Fruit fly (Drosophila melanogaster) whole organism, embryonic: ENCODE measurements around the gene Unr.

Experiments used
- ATbp ChIP-seq: fragments of 200-800 bp; sonication (Bioruptor generic); optimal IDR thresholded peaks from 2 replicates; lab custom pipeline; 2017; ENCODE audit warnings: missing biosample characterization, mild to moderate bottlenecking, missing genetic modification characterization, missing genetic modification reagents
- CG10654 ChIP-seq: fragments of 200-800 bp; sonication (Bioruptor generic); optimal IDR thresholded peaks from 2 replicates; lab custom pipeline; 2016; ENCODE audit warnings: missing biosample characterization, missing genetic modification characterization
- CG10979 ChIP-seq: fragments of 200-800 bp; sonication (Bioruptor generic); optimal IDR thresholded peaks from 2 replicates; lab custom pipeline; 2018; ENCODE audit warnings: missing biosample characterization, mild to moderate bottlenecking, missing genetic modification characterization, moderate library complexity
- CG11560 ChIP-seq: fragments of 200-800 bp; sonication (Bioruptor generic); IDR thresholded peaks from 3 replicates; pipeline ENCODE4 v1.3.6; 2022; ENCODE audit warnings: missing biosample characterization, missing genetic modification characterization
- CG12942 ChIP-seq: fragments of 200-800 bp; sonication (Bioruptor generic); optimal IDR thresholded peaks from 3 replicates; lab custom pipeline; 2016; ENCODE audit warnings: missing biosample characterization, missing genetic modification characterization
- CG14050 ChIP-seq: fragments of 200-800 bp; sonication (Bioruptor generic); IDR thresholded peaks from 3 replicates; pipeline ENCODE4 v1.3.6; 2022; ENCODE audit warnings: missing biosample characterization, missing genetic modification characterization
- CG14441 ChIP-seq: fragments of 200-800 bp; sonication (Bioruptor generic); IDR thresholded peaks from 2 replicates; pipeline ENCODE4 v1.3.6; 2022; ENCODE audit warnings: missing biosample characterization, missing genetic modification characterization
- CG17385 ChIP-seq: fragments of 200-800 bp; sonication (Bioruptor generic); optimal IDR thresholded peaks from 3 replicates; lab custom pipeline; 2018; ENCODE audit warnings: missing biosample characterization, mild to moderate bottlenecking, missing genetic modification characterization
- CG17568 ChIP-seq: fragments of 200-800 bp; sonication (Bioruptor generic); optimal IDR thresholded peaks from 2 replicates; lab custom pipeline; 2018; ENCODE audit warnings: missing biosample characterization, mild to moderate bottlenecking, missing genetic modification characterization, moderate library complexity
- CG1832 ChIP-seq: fragments of 200-800 bp; sonication (Bioruptor generic); optimal IDR thresholded peaks from 2 replicates; lab custom pipeline; 2017; ENCODE audit warnings: missing biosample characterization, mild to moderate bottlenecking, missing genetic modification characterization, inconsistent platforms
- CG2199 ChIP-seq: fragments of 200-800 bp; sonication (Bioruptor generic); IDR thresholded peaks from 3 replicates; pipeline ENCODE4 v1.3.6; 2022; ENCODE audit warnings: missing biosample characterization, missing genetic modification characterization
- CG2875 ChIP-seq: fragments of 200-800 bp; sonication (Bioruptor generic); optimal IDR thresholded peaks from 2 replicates; lab custom pipeline; 2017; ENCODE audit warnings: missing biosample characterization, mild to moderate bottlenecking, missing genetic modification characterization, missing genetic modification reagents
- CG31441 ChIP-seq: fragments of 200-800 bp; sonication (Bioruptor generic); IDR thresholded peaks from 2 replicates; pipeline ENCODE4 v1.3.6; 2022; ENCODE audit warnings: missing biosample characterization, missing genetic modification characterization
- CG3163 ChIP-seq: fragments of 200-800 bp; sonication (Bioruptor generic); optimal IDR thresholded peaks from 3 replicates; lab custom pipeline; 2016; ENCODE audit warnings: missing biosample characterization, missing genetic modification characterization
- CG4730 ChIP-seq: fragments of 200-800 bp; sonication (Bioruptor generic); IDR thresholded peaks from 2 replicates; pipeline ENCODE4 v1.3.6; 2022; ENCODE audit warnings: missing biosample characterization, missing genetic modification characterization
- CG6254 ChIP-seq: fragments of 200-800 bp; sonication (Bioruptor generic); optimal IDR thresholded peaks from 3 replicates; lab custom pipeline; 2017; ENCODE audit warnings: mild to moderate bottlenecking, missing biosample characterization, missing genetic modification reagents, missing genetic modification characterization
- CG9609 ChIP-seq: fragments of 200-800 bp; sonication (Bioruptor generic); optimal IDR thresholded peaks from 3 replicates; lab custom pipeline; 2016; ENCODE audit warnings: missing biosample characterization, missing genetic modification characterization
- CG9797 ChIP-seq: fragments of 200-800 bp; sonication (Bioruptor generic); optimal IDR thresholded peaks from 3 replicates; lab custom pipeline; 2018; ENCODE audit warnings: missing biosample characterization, mild to moderate bottlenecking, missing genetic modification characterization
- Dfd ChIP-seq, 2 experiments: fragments of >200 bp; optimal IDR thresholded peaks; 2 replicates each; lab custom pipeline; 2017; ENCODE audit warnings: missing biosample characterization in 2 of 2, missing genetic modification characterization in 2 of 2
- Doc3 ChIP-seq: fragments of 200-800 bp; sonication (Bioruptor generic); IDR thresholded peaks from 3 replicates; pipeline ENCODE4 v1.3.6; 2022; ENCODE audit warnings: missing biosample characterization, missing genetic modification characterization; ENCODE audit not compliant: partially characterized antibody
- Hmx ChIP-seq: fragments of 200-800 bp; sonication (Bioruptor generic); optimal IDR thresholded peaks from 2 replicates; lab custom pipeline; 2016; ENCODE audit warnings: missing biosample characterization, missing genetic modification characterization
- Kr ChIP-seq: fragments of 200-800 bp; sonication (Bioruptor generic); optimal IDR thresholded peaks from 2 replicates; lab custom pipeline; 2017; ENCODE audit warnings: missing biosample characterization, mild to moderate bottlenecking, missing genetic modification characterization
- Lhr ChIP-seq: fragments of 200-800 bp; sonication (Bioruptor generic); optimal IDR thresholded peaks from 3 replicates; lab custom pipeline; 2017; ENCODE audit warnings: mild to moderate bottlenecking, missing biosample characterization, missing genetic modification reagents, missing genetic modification characterization
- MESR4 ChIP-seq: fragments of 200-800 bp; sonication (Bioruptor generic); optimal IDR thresholded peaks from 2 replicates; lab custom pipeline; 2018; ENCODE audit warnings: missing biosample characterization, mild to moderate bottlenecking, missing genetic modification characterization, moderate library complexity
- Med ChIP-seq: fragments of 200-800 bp; sonication (Bioruptor generic); peaks from one replicate; lab custom pipeline; 2016; ENCODE audit warnings: missing biosample characterization, missing genetic modification characterization, mild to moderate bottlenecking, inconsistent platforms, moderate library complexity
- Meics ChIP-seq: fragments of 200-800 bp; sonication (Bioruptor generic); optimal IDR thresholded peaks from 2 replicates; lab custom pipeline; 2017; ENCODE audit warnings: missing biosample characterization, mild to moderate bottlenecking, missing genetic modification characterization
- Myb ChIP-seq: fragments of 200-800 bp; sonication (Bioruptor generic); optimal IDR thresholded peaks from 2 replicates; lab custom pipeline; 2016; ENCODE audit warnings: missing biosample characterization, missing genetic modification characterization
- NC2β ChIP-seq: fragments of 200-800 bp; sonication (Bioruptor generic); optimal IDR thresholded peaks from 2 replicates; lab custom pipeline; 2016; ENCODE audit warnings: missing biosample characterization, missing genetic modification characterization
- NfI ChIP-seq: fragments of 200-800 bp; sonication (Bioruptor generic); optimal IDR thresholded peaks from 3 replicates; lab custom pipeline; 2018; ENCODE audit warnings: missing biosample characterization, mild to moderate bottlenecking, missing genetic modification characterization, moderate library complexity
- Six4 ChIP-seq: fragments of 200-800 bp; sonication (Bioruptor generic); optimal IDR thresholded peaks from 2 replicates; lab custom pipeline; 2016; ENCODE audit warnings: missing biosample characterization, missing genetic modification characterization
- Sox102F ChIP-seq: fragments of 200-800 bp; sonication (Bioruptor generic); optimal IDR thresholded peaks from 2 replicates; lab custom pipeline; 2018; ENCODE audit warnings: missing biosample characterization, mild to moderate bottlenecking, missing genetic modification characterization, moderate library complexity
- Sry-δ ChIP-seq: fragments of 200-800 bp; sonication (Bioruptor generic); optimal IDR thresholded peaks from 2 replicates; lab custom pipeline; 2016; ENCODE audit warnings: missing biosample characterization, missing genetic modification characterization
- TFAM ChIP-seq: fragments of 200-800 bp; sonication (Bioruptor generic); optimal IDR thresholded peaks from 2 replicates; lab custom pipeline; 2017; ENCODE audit warnings: missing biosample characterization, missing genetic modification characterization, inconsistent platforms
- Xbp1 ChIP-seq: fragments of 200-800 bp; sonication (Bioruptor generic); optimal IDR thresholded peaks from 3 replicates; lab custom pipeline; 2016; ENCODE audit warnings: missing biosample characterization, mild to moderate bottlenecking, missing genetic modification characterization
- aop ChIP-seq: fragments of 200-800 bp; sonication (Bioruptor generic); IDR thresholded peaks from 2 replicates; pipeline ENCODE4 v1.3.6; 2022; ENCODE audit warnings: missing biosample characterization, missing genetic modification characterization
- ase ChIP-seq: fragments of 200-800 bp; sonication (Bioruptor generic); IDR thresholded peaks from 3 replicates; pipeline ENCODE4 v1.3.6; 2022; ENCODE audit warnings: missing biosample characterization, missing genetic modification characterization
- bowl ChIP-seq: fragments of 200-800 bp; sonication (Bioruptor generic); IDR thresholded peaks from 2 replicates; pipeline ENCODE4 v1.3.6; 2022; ENCODE audit warnings: missing biosample characterization, missing genetic modification characterization
- dan ChIP-seq: fragments of 200-800 bp; sonication (Bioruptor generic); IDR thresholded peaks from 2 replicates; pipeline ENCODE4 v1.3.6; 2022; ENCODE audit warnings: missing biosample characterization, missing genetic modification characterization
- danr ChIP-seq: fragments of 200-800 bp; sonication (Bioruptor generic); IDR thresholded peaks from 2 replicates; pipeline ENCODE4 v1.3.6; 2022; ENCODE audit warnings: missing biosample characterization, missing genetic modification characterization
- ems ChIP-seq: fragments of 200-800 bp; sonication (Bioruptor generic); optimal IDR thresholded peaks from 3 replicates; lab custom pipeline; 2016; ENCODE audit warnings: missing biosample characterization, missing genetic modification characterization
- eve ChIP-seq, 2 experiments: fragments of >200 bp; optimal IDR thresholded peaks; 2 replicates each; lab custom pipeline; 2017; ENCODE audit warnings: missing biosample characterization in 2 of 2, missing genetic modification characterization in 2 of 2
- exex ChIP-seq: fragments of 200-800 bp; sonication (Bioruptor generic); optimal IDR thresholded peaks from 4 replicates; lab custom pipeline; 2018; ENCODE audit warnings: missing biosample characterization, mild to moderate bottlenecking, missing genetic modification characterization, moderate library complexity
- nau ChIP-seq: fragments of 200-800 bp; sonication (Bioruptor generic); optimal IDR thresholded peaks from 3 replicates; lab custom pipeline; 2017; ENCODE audit warnings: missing biosample characterization, mild to moderate bottlenecking, missing genetic modification characterization, missing genetic modification reagents
- nom ChIP-seq: fragments of 200-800 bp; sonication (Bioruptor generic); optimal IDR thresholded peaks from 2 replicates; lab custom pipeline; 2017; ENCODE audit warnings: missing biosample characterization, missing genetic modification characterization, mild to moderate bottlenecking, moderate library complexity, missing genetic modification reagents
- oc ChIP-seq: fragments of 200-800 bp; sonication (Bioruptor generic); optimal IDR thresholded peaks from 2 replicates; lab custom pipeline; 2018; ENCODE audit warnings: missing biosample characterization, mild to moderate bottlenecking, missing genetic modification characterization, moderate library complexity
- p53 ChIP-seq: fragments of 200-800 bp; sonication (Bioruptor generic); optimal IDR thresholded peaks from 2 replicates; lab custom pipeline; 2016; ENCODE audit warnings: missing biosample characterization, missing genetic modification characterization
- prd ChIP-seq, 3 experiments: fragments of >200 bp in 2 of 3; fragments of 200-800 bp in 1 of 3; sonication (Bioruptor generic) in 1 of 3; optimal IDR thresholded peaks in 2 of 3; IDR thresholded peaks in 1 of 3; 2 replicates in 2 of 3; 3 replicates in 1 of 3; pipeline versions ENCODE4 v1.3.6 to Lab custom; 2017 to 2022; ENCODE audit warnings: missing biosample characterization in 1 of 3, missing genetic modification characterization in 1 of 3
- sd ChIP-seq: fragments of 200-800 bp; sonication (Bioruptor generic); optimal IDR thresholded peaks from 3 replicates; lab custom pipeline; 2018; ENCODE audit warnings: missing biosample characterization, mild to moderate bottlenecking, missing genetic modification characterization, moderate library complexity
- sens ChIP-seq: fragments of 200-800 bp; sonication (Bioruptor generic); peaks from one replicate; lab custom pipeline; 2016; ENCODE audit warnings: missing biosample characterization, missing genetic modification characterization
- seq ChIP-seq: fragments of 200-800 bp; sonication (Bioruptor generic); IDR thresholded peaks from 2 replicates; pipeline ENCODE4 v1.3.6; 2022; ENCODE audit warnings: missing biosample characterization, missing genetic modification characterization
- yki ChIP-seq: fragments of >200 bp; optimal IDR thresholded peaks from 3 replicates; lab custom pipeline; 2018

Gene Unr

dm6 chr3L:8449202-8449799 is 7.1 kb upstream of the Unr start, which contains the start of gene CG6983:
TSS of gene CG6983 (minus strand) at chr3L:8449377.
- peak; percentile 61 for TF ChIP-seq Doc3 (GFP tag; lab: Robert Waterston, UW)
- TF ChIP-seq bowl (GFP tag; lab: Robert Waterston, UW) = no peak
- no peak for TF ChIP-seq CG10979 (tag; lab: Kevin White, UChicago)
- no peak for TF ChIP-seq CG1832 (GFP tag; lab: Kevin White, UChicago)
- TF ChIP-seq CG4730 (GFP tag; lab: Robert Waterston, UW) = no peak
- no peak for TF ChIP-seq ase
- TF ChIP-seq prd (optimal IDR thresholded peaks at IDR 0.05; lab: Kevin White, UChicago) = no peak
- TF ChIP-seq prd (GFP tag; IDR thresholded peaks at IDR 0.05; lab: Robert Waterston, UW) = no peak
- no peak for TF ChIP-seq oc (tag; lab: Kevin White, UChicago)
- no peak for TF ChIP-seq dan (GFP tag; lab: Robert Waterston, UW)
- TF ChIP-seq aop (GFP tag; lab: Robert Waterston, UW) = no peak
- no peak for TF ChIP-seq Kr (GFP tag; lab: Kevin White, UChicago)
- TF ChIP-seq sd (tag; lab: Kevin White, UChicago) = no peak
- peak; percentile 24; the same call in 1 of the 2 replicates for TF ChIP-seq CG31441 (GFP tag; lab: Robert Waterston, UW)
- no peak for TF ChIP-seq CG3163 (GFP tag; lab: Kevin White, UChicago)
- no peak for TF ChIP-seq CG9609 (GFP tag; lab: Kevin White, UChicago)
- TF ChIP-seq CG17385 (GFP tag; lab: Kevin White, UChicago) = no peak
- TF ChIP-seq Meics (GFP tag; lab: Kevin White, UChicago) = no peak
- TF ChIP-seq sens (GFP tag; lab: Kevin White, UChicago) = peak; percentile 89
- no peak for TF ChIP-seq Six4 (GFP tag; lab: Kevin White, UChicago)
- peak; percentile 94 for TF ChIP-seq Sry-δ (GFP tag; lab: Kevin White, UChicago)
- TF ChIP-seq eve (GFP tag; optimal IDR thresholded peaks at IDR 0.05; lab: Kevin White, UChicago) = no peak
- TF ChIP-seq nau = no peak
- no peak for TF ChIP-seq nom
- no peak for TF ChIP-seq CG10654 (GFP tag; lab: Kevin White, UChicago)
- no peak for TF ChIP-seq CG2875
- TF ChIP-seq Xbp1 = no peak
- TF ChIP-seq NC2β = no peak
- no peak for TF ChIP-seq exex (tag; lab: Kevin White, UChicago)
- TF ChIP-seq p53 (GFP tag; lab: Kevin White, UChicago) = no peak
- peak; percentile 82 for TF ChIP-seq Myb
- peak; percentile 20 for TF ChIP-seq CG17568 (GFP tag; lab: Kevin White, UChicago)
- no peak for TF ChIP-seq ems (GFP tag; lab: Kevin White, UChicago)
- TF ChIP-seq yki = no peak
- TF ChIP-seq MESR4 (GFP tag; lab: Kevin White, UChicago) = peak; percentile 56
- TF ChIP-seq CG14050 = no peak
- no peak for TF ChIP-seq Dfd (GFP tag; optimal IDR thresholded peaks at IDR 0.05; lab: Kevin White, UChicago)
- no peak for TF ChIP-seq TFAM (GFP tag; lab: Kevin White, UChicago)
- no peak for TF ChIP-seq seq (GFP tag; lab: Robert Waterston, UW)
- TF ChIP-seq Med (GFP tag; lab: Kevin White, UChicago) = peak; percentile 74
- no peak for TF ChIP-seq CG6254 (GFP tag; lab: Kevin White, UChicago)
- TF ChIP-seq CG11560 (tag; lab: Robert Waterston, UW) = no peak
- peak; percentile 20 for TF ChIP-seq Lhr
- TF ChIP-seq Sox102F (GFP tag; lab: Kevin White, UChicago) = peak; percentile 5
- no peak for TF ChIP-seq CG2199 (GFP tag; lab: Robert Waterston, UW)
- TF ChIP-seq ATbp (GFP tag; lab: Kevin White, UChicago) = no peak
- no peak for TF ChIP-seq CG14441 (GFP tag; lab: Robert Waterston, UW)
- peak; percentile 6 for TF ChIP-seq NfI
- TF ChIP-seq danr (GFP tag; lab: Robert Waterston, UW) = no peak
- no peak for TF ChIP-seq CG12942 (GFP tag; lab: Kevin White, UChicago)
- TF ChIP-seq Hmx (GFP tag; lab: Kevin White, UChicago) = no peak
- no peak for TF ChIP-seq CG9797
